Fruit fly (Drosophila melanogaster): Measurements from ENCODE around the gene Cluap1.

DNA sequence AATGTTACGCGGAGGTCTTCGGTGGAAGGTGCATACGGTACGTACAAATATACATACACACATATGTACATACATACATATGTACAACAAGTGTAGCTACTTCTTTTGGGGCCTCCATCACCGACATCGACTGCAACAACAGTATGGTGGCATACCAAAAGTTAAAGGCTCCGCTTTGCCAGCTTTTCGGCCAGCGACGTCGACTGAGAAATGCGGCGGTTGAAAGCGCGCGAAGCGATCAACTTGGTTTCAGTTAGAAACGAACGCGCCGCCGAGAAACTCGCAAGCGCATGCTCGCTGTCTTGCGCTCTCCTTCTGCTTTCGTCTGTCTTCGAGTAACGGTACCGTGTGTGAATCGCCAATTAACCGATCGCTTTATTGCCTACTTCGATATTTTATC, 29.2 kb downstream of the Cluap1 start, which contains the start of gene CG17600:
- TF ChIP-seq Dll (optimal IDR thresholded peaks at IDR 0.05): no peak
- no peak for TF ChIP-seq CG8478 (optimal IDR thresholded peaks at IDR 0.05)
- TF ChIP-seq psq (optimal IDR thresholded peaks at IDR 0.05): no peak
- TF ChIP-seq pan (optimal IDR thresholded peaks at IDR 0.05): no peak
- TF ChIP-seq EcR (GFP tag; optimal IDR thresholded peaks at IDR 0.05): no peak
- TF ChIP-seq usp (GFP tag; optimal IDR thresholded peaks at IDR 0.05): no peak

All from whole organism.